Worm (Caenorhabditis elegans): ENCODE measurements around the gene F21F8.5.

Gene F21F8.5

ce11 chrV:8223417-8223816, 42.7 kb downstream of the F21F8.5 start (continued):
- no peak for TF ChIP-seq snpc-1.3 (tag; optimal IDR thresholded peaks at IDR 0.05; ENCODE audit: insufficient read depth)
- no peak for TF ChIP-seq pha-4 (tag; optimal IDR thresholded peaks at IDR 0.05)
- no peak for TF ChIP-seq tbp1 (GFP tag; optimal IDR thresholded peaks at IDR 0.05)
- no peak for TF ChIP-seq tlf-1 (GFP tag; optimal IDR thresholded peaks at IDR 0.05)
- no peak for TF ChIP-seq F10E7.11 (tag; optimal IDR thresholded peaks at IDR 0.05)
- TF ChIP-seq lsl-1 (GFP tag; optimal IDR thresholded peaks at IDR 0.05) = peak; percentile 10
- no peak for TF ChIP-seq fkh-3 (tag; optimal IDR thresholded peaks at IDR 0.05)
- TF ChIP-seq K12H6.12 (tag; optimal IDR thresholded peaks at IDR 0.05) = no peak
- no peak for TF ChIP-seq mes-4 (tag; optimal IDR thresholded peaks at IDR 0.05)
- TF ChIP-seq unc-62 (GFP tag; optimal IDR thresholded peaks at IDR 0.05) = no peak
- no peak for TF ChIP-seq egl-44 (GFP tag; IDR thresholded peaks at IDR 0.05)
- TF ChIP-seq attf-5 (GFP tag; optimal IDR thresholded peaks at IDR 0.05) = no peak
- no peak for TF ChIP-seq Y56A3A.18 (GFP tag; IDR thresholded peaks at IDR 0.05)
- TF ChIP-seq snpc-3.4 (tag; optimal IDR thresholded peaks at IDR 0.05) = no peak
- TF ChIP-seq pbrm-1 (GFP tag; IDR thresholded peaks at IDR 0.05) = no peak
- no peak for TF ChIP-seq F52B5.7 (tag; optimal IDR thresholded peaks at IDR 0.05)
- TF ChIP-seq T26A5.8 (tag; optimal IDR thresholded peaks at IDR 0.05) = no peak
- no peak for TF ChIP-seq F22D6.2 (tag; optimal IDR thresholded peaks at IDR 0.05)
- no peak for TF ChIP-seq hlh-12 (tag; optimal IDR thresholded peaks at IDR 0.05)
- TF ChIP-seq C06A6.2 (GFP tag; conservative IDR thresholded peaks at IDR 0.05) = no peak
- no peak for TF ChIP-seq ztf-26 (tag; optimal IDR thresholded peaks at IDR 0.05)
- no peak for TF ChIP-seq ztf-18 (tag; optimal IDR thresholded peaks at IDR 0.05)
- no peak for TF ChIP-seq repo-1 (tag; optimal IDR thresholded peaks at IDR 0.05)
- TF ChIP-seq snpc-4 (GFP tag; optimal IDR thresholded peaks at IDR 0.05) = no peak
- TF ChIP-seq snpc-4 (tag; optimal IDR thresholded peaks at IDR 0.05) = peak in 1 of 4 experiments; percentile 15
- peak; percentile 17 for TF ChIP-seq unc-130 (GFP tag; optimal IDR thresholded peaks at IDR 0.05)
- TF ChIP-seq die-1 (tag; optimal IDR thresholded peaks at IDR 0.05) = no peak
- peak; percentile 43 for TF ChIP-seq athp-1 (tag; optimal IDR thresholded peaks at IDR 0.05)
- no peak for TF ChIP-seq egl-18 (GFP tag; IDR thresholded peaks at IDR 0.05)
- TF ChIP-seq hrde-1 (tag; optimal IDR thresholded peaks at IDR 0.05; ENCODE audit: borderline replicate concordance) = peak; percentile 80
- no peak for TF ChIP-seq tbx-9 (tag; optimal IDR thresholded peaks at IDR 0.05; ENCODE audit: borderline replicate concordance)
- no peak for TF ChIP-seq ZK185.1 (tag; optimal IDR thresholded peaks at IDR 0.05; ENCODE audit: poor library complexity, severe bottlenecking)
- no peak for TF ChIP-seq lag-1 (GFP tag; IDR thresholded peaks at IDR 0.05)
- no peak for TF ChIP-seq aptf-2 (GFP tag; conservative IDR thresholded peaks at IDR 0.05)
- TF ChIP-seq ceh-58 (GFP tag; IDR thresholded peaks at IDR 0.05) = no peak
- no peak for TF ChIP-seq lir-1 (GFP tag; conservative IDR thresholded peaks at IDR 0.05)
- no peak for TF ChIP-seq lsy-27 (tag; optimal IDR thresholded peaks at IDR 0.05; ENCODE audit: borderline replicate concordance, insufficient read depth)

- no peak for TF ChIP-seq attf-5 (GFP tag; optimal IDR thresholded peaks at IDR 0.05)
- TF ChIP-seq efl-1 (GFP tag; optimal IDR thresholded peaks at IDR 0.05) = peak; percentile 36
- TF ChIP-seq attf-3 (GFP tag; conservative IDR thresholded peaks at IDR 0.05) = peak; percentile 94
- peak; percentile 11 for TF ChIP-seq snpc-4 (GFP tag; optimal IDR thresholded peaks at IDR 0.05)
- peak in 1 of 4 experiments; percentile 30 for TF ChIP-seq snpc-4 (tag; optimal IDR thresholded peaks at IDR 0.05)
Measured at ce11 chrV:8221083-8221538, 45.0 kb downstream of the F21F8.5 start, which contains the start of the genes cogc-6 and air-1. Gene cogc-6 (minus strand): TSS chrV:8221316. Gene air-1 (plus strand): TSS chrV:8221488.

Measured in whole organism, young adult.